Worm (Caenorhabditis elegans): ENCODE measurements around the gene acdh-10.

DNA sequence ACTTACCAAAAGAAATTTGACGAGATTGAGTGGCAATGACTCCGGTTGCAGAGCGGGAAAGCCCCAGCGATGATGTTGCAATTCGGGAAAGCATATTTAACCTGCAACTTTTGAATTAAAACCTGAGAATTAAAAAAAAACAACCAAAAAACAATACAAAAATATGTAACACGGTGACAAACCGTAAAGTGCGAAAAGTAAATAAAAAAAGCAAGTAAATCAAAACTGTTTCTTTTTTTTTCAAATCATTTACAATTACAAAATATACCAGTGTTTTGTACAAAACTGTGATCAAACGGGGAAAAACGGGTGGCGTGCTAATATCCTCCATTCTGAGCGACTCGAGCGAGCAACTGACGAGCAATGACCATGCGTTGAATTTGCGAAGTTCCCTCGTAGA is at the start of gene acdh-10:
- TF ChIP-seq lsy-2 (tag; optimal IDR thresholded peaks at IDR 0.05): no peak
- TF ChIP-seq pag-3 (tag; optimal IDR thresholded peaks at IDR 0.05; ENCODE audit: borderline replicate concordance, insufficient read depth): no peak
- TF ChIP-seq ztf-4 (tag; optimal IDR thresholded peaks at IDR 0.05): no peak
- no peak for TF ChIP-seq skn-1 (tag; optimal IDR thresholded peaks at IDR 0.05)
- no peak for TF ChIP-seq aly-2 (tag; optimal IDR thresholded peaks at IDR 0.05)
- TF ChIP-seq nhr-11 (tag; optimal IDR thresholded peaks at IDR 0.05): no peak
- TF ChIP-seq dpl-1 (GFP tag; optimal IDR thresholded peaks at IDR 0.05): no peak
